Fruit fly (Drosophila melanogaster) S2 (cell line): ENCODE data around the gene Hcs.

Experiments
- CG8478 ChIP-seq: fragments of >200 bp; optimal IDR thresholded peaks from 2 replicates; lab custom pipeline; 2018
- CTCF ChIP-seq, 2 experiments: fragments of >200 bp; optimal IDR thresholded peaks; 2 replicates each; lab custom pipeline; 2018

- TF ChIP-seq CG8478 (lab: Kevin White, UChicago) (no peak), CTCF (optimal IDR thresholded peaks at IDR 0.05; lab: Kevin White, UChicago) (no peak)
These were observed 22.9 kb downstream of the Hcs start for dm6 chr3R:5497600-5497999.
